Worm (Caenorhabditis elegans) whole organism, L4 larva: ENCODE measurements around the gene rpia-1.

Experiments
- ceh-44 ChIP-seq: fragments of 200-800 bp; sonication (Bioruptor generic); IDR thresholded peaks from 2 replicates; pipeline ENCODE4 v1.3.6; 2022; ENCODE audit warnings: missing genetic modification reagents, missing genetic modification characterization, missing compliant biosample characterization
- ceh-82 ChIP-seq: sonication (generic microtip); optimal IDR thresholded peaks from 2 replicates; lab custom pipeline; 2017; ENCODE audit warnings: missing biosample characterization, missing genetic modification characterization
- lin-13 ChIP-seq: fragments of 150-350 bp; optimal IDR thresholded peaks from 2 replicates; lab custom pipeline; 2014; ENCODE audit warnings: missing biosample characterization, missing genetic modification reagents, missing genetic modification characterization
- mep-1 ChIP-seq: fragments of 150-350 bp; sonication (generic microtip); optimal IDR thresholded peaks from 3 replicates; lab custom pipeline; 2014; ENCODE audit warnings: missing biosample characterization, missing genetic modification characterization
- rbr-2 ChIP-seq: sonication (generic microtip); optimal IDR thresholded peaks from 2 replicates; lab custom pipeline; 2016; ENCODE audit warnings: missing genotype, missing genetic modification characterization, missing compliant biosample characterization
- tag-97 ChIP-seq: fragments of 200-800 bp; sonication (Bioruptor generic); IDR thresholded peaks from 2 replicates; pipeline ENCODE4 v1.3.6; 2022; ENCODE audit warnings: missing genetic modification characterization, missing compliant biosample characterization
- tra-1 ChIP-seq: fragments of 200-800 bp; sonication (Bioruptor generic); IDR thresholded peaks from 2 replicates; pipeline ENCODE4 v1.3.6; 2022; ENCODE audit warnings: missing genetic modification reagents, missing genetic modification characterization, missing compliant biosample characterization

- TF ChIP-seq ceh-82 (tag; lab: Kevin White, UChicago) (no peak), lin-13 (GFP tag; lab: Kevin White, UChicago) (peak; percentile 98), mep-1 (tag; lab: Kevin White, UChicago) (peak; percentile 96), tag-97 (GFP tag; lab: Robert Waterston, UW) (no peak), tra-1 (0 out of 2 replicates have a peak, but pooled peaks have one; percentile 57), rbr-2 (tag; lab: Kevin White, UChicago) (peak; percentile 87), ceh-44 (GFP tag; lab: Robert Waterston, UW) (no peak)
Measured at ce11 chrIII:7162065-7162762, 39.3 kb downstream of the rpia-1 start, which contains the start of the genes syf-2 and K04G7.1.
